Fruit fly (Drosophila melanogaster): ENCODE data around the gene Act5C.

The Act5C gene

dm6 chrX:5873164-5873563, 27.5 kb upstream of the Act5C start, which contains the start of gene GAA1 (continued):
- TF ChIP-seq Doc3 (GFP tag; IDR thresholded peaks at IDR 0.05; ENCODE audit: partially characterized antibody) (peak; percentile 55; the same call in 2 of the 3 replicates), Hey (tag; optimal IDR thresholded peaks at IDR 0.05) (no peak), gcm2 (GFP tag; optimal IDR thresholded peaks at IDR 0.05) (no peak), CG15073 (GFP tag; optimal IDR thresholded peaks at IDR 0.05) (no peak), CG6254 (GFP tag; optimal IDR thresholded peaks at IDR 0.05) (no peak), CG3281 (GFP tag; optimal IDR thresholded peaks at IDR 0.05) (no peak), B-H1 (GFP tag; IDR thresholded peaks at IDR 0.05) (no peak), ac (GFP tag; optimal IDR thresholded peaks at IDR 0.05) (no peak), CG17385 (GFP tag; optimal IDR thresholded peaks at IDR 0.05) (no peak), tll (GFP tag; optimal IDR thresholded peaks at IDR 0.05) (no peak), Oaz (GFP tag; IDR thresholded peaks at IDR 0.05) (no peak), CG13287 (GFP tag; IDR thresholded peaks at IDR 0.05; ENCODE audit: partially characterized antibody) (peak; percentile 86), lola (GFP tag; optimal IDR thresholded peaks at IDR 0.05) (no peak), CG12104 (GFP tag; optimal IDR thresholded peaks at IDR 0.05) (no peak), Atf6 (GFP tag; IDR thresholded peaks at IDR 0.05) (no peak), Sox100B (GFP tag; optimal IDR thresholded peaks at IDR 0.05) (no peak), Drgx (GFP tag; IDR thresholded peaks at IDR 0.05) (no peak), CG31388 (GFP tag; optimal IDR thresholded peaks at IDR 0.05) (no peak), tx (GFP tag; optimal IDR thresholded peaks at IDR 0.05) (no peak), CG17568 (GFP tag; optimal IDR thresholded peaks at IDR 0.05) (no peak), trem (tag; optimal IDR thresholded peaks at IDR 0.05) (peak; percentile 21), Rfx (GFP tag; IDR thresholded peaks at IDR 0.05) (peak; percentile 49; the same call in 1 of the 2 replicates), Optix (GFP tag; IDR thresholded peaks at IDR 0.05) (no peak), CG11398 (GFP tag; optimal IDR thresholded peaks at IDR 0.05) (no peak), dpn (GFP tag; optimal IDR thresholded peaks at IDR 0.05) (no peak), stwl (tag; optimal IDR thresholded peaks at IDR 0.05) (peak; percentile 60), CG13296 (GFP tag; optimal IDR thresholded peaks at IDR 0.05) (no peak), exex (tag; optimal IDR thresholded peaks at IDR 0.05) (no peak), CoRest (tag; optimal IDR thresholded peaks at IDR 0.05) (peak; percentile 17), Max (GFP tag; optimal IDR thresholded peaks at IDR 0.05) (no peak), lab (GFP tag; optimal IDR thresholded peaks at IDR 0.05) (no peak), Meics (GFP tag; optimal IDR thresholded peaks at IDR 0.05) (no peak), Hr51 (GFP tag; optimal IDR thresholded peaks at IDR 0.05) (no peak), lov (optimal IDR thresholded peaks at IDR 0.05) (no peak), lov (GFP tag; IDR thresholded peaks at IDR 0.05) (no peak), Dad (GFP tag; optimal IDR thresholded peaks at IDR 0.05) (no peak), ash1 (GFP tag; optimal IDR thresholded peaks at IDR 0.05) (no peak), CG1603 (tag; optimal IDR thresholded peaks at IDR 0.05) (no peak), unpg (GFP tag; optimal IDR thresholded peaks at IDR 0.05) (no peak), sc (optimal IDR thresholded peaks at IDR 0.05) (no peak), sc (GFP tag; optimal IDR thresholded peaks at IDR 0.05) (no peak), run (tag; optimal IDR thresholded peaks at IDR 0.05) (no peak), Side (GFP tag; optimal IDR thresholded peaks at IDR 0.05) (no peak), CG34376 (GFP tag; optimal IDR thresholded peaks at IDR 0.05) (no peak), amos (GFP tag; IDR thresholded peaks at IDR 0.05; ENCODE audit: partially characterized antibody) (peak; percentile 79), salm (tag; optimal IDR thresholded peaks at IDR 0.05) (no peak), pum (GFP tag; optimal IDR thresholded peaks at IDR 0.05) (no peak), dati (GFP tag; IDR thresholded peaks at IDR 0.05) (no peak), H2.0 (GFP tag; IDR thresholded peaks at IDR 0.05) (no peak), CG10565 (GFP tag; optimal IDR thresholded peaks at IDR 0.05) (no peak), Asciz (GFP tag; optimal IDR thresholded peaks at IDR 0.05) (no peak)

All from whole organism, embryonic.